Worm (Caenorhabditis elegans) whole organism, L2 larva: ENCODE data around the gene srh-297.

Experiments
- C34F6.9 ChIP-seq: fragments of 150-350 bp; optimal IDR thresholded peaks from 2 replicates; lab custom pipeline; 2014; ENCODE audit warnings: missing biosample characterization, missing genetic modification characterization
- Y55F3AM.14 ChIP-seq: fragments of 200-800 bp; sonication (Bioruptor generic); optimal IDR thresholded peaks from 2 replicates; lab custom pipeline; 2018; ENCODE audit warnings: mild to moderate bottlenecking, missing genetic modification characterization, missing compliant biosample characterization
- ZK546.5 ChIP-seq: sonication (generic microtip); optimal IDR thresholded peaks from 2 replicates; lab custom pipeline; 2017; ENCODE audit warnings: missing biosample characterization, missing genetic modification characterization
- aly-2 ChIP-seq: fragments of 150-350 bp; optimal IDR thresholded peaks from 2 replicates; lab custom pipeline; 2014; ENCODE audit warnings: missing biosample characterization, missing genetic modification characterization
- ama-1 ChIP-seq: fragments of 150-350 bp; optimal IDR thresholded peaks from 2 replicates; lab custom pipeline; 2018; ENCODE audit warnings: inconsistent platforms
- blmp-1 ChIP-seq: sonication (generic microtip); optimal IDR thresholded peaks from 2 replicates; lab custom pipeline; 2017; ENCODE audit warnings: missing genetic modification characterization, mild to moderate bottlenecking, missing compliant biosample characterization, antibody characterized with exemption, moderate library complexity; ENCODE audit not compliant: insufficient read depth
- crh-2 ChIP-seq: sonication (generic microtip); optimal IDR thresholded peaks from 2 replicates; lab custom pipeline; 2017; ENCODE audit warnings: missing biosample characterization, missing genetic modification characterization
- dmd-4 ChIP-seq: sonication (generic microtip); optimal IDR thresholded peaks from 2 replicates; lab custom pipeline; 2017; ENCODE audit warnings: missing biosample characterization, missing genetic modification characterization
- egl-27 ChIP-seq: sonication (generic microtip); optimal IDR thresholded peaks from 3 replicates; lab custom pipeline; 2017; ENCODE audit warnings: missing biosample characterization, missing genetic modification reagents, missing genetic modification characterization
- elt-3 ChIP-seq: sonication (generic microtip); optimal IDR thresholded peaks from 2 replicates; lab custom pipeline; 2017; ENCODE audit warnings: missing biosample characterization, missing genetic modification characterization
- gmeb-1 ChIP-seq: fragments of 150-350 bp; optimal IDR thresholded peaks from 2 replicates; lab custom pipeline; 2014; ENCODE audit warnings: missing biosample characterization, missing genetic modification characterization
- lin-11 ChIP-seq: fragments of 150-350 bp; sonication (generic microtip); optimal IDR thresholded peaks from 2 replicates; lab custom pipeline; 2014; ENCODE audit warnings: missing biosample characterization, missing genetic modification characterization, inconsistent platforms, mixed read lengths
- lin-13 ChIP-seq: fragments of 150-350 bp; optimal IDR thresholded peaks from 2 replicates; lab custom pipeline; 2014; ENCODE audit warnings: missing biosample characterization, missing genetic modification reagents, missing genetic modification characterization
- lsy-2 ChIP-seq, 2 experiments: fragments of 150-350 bp in 1 of 2; sonication (generic microtip) in 1 of 2; optimal IDR thresholded peaks; 2 replicates each; lab custom pipeline; 2014 to 2017; ENCODE audit warnings: missing biosample characterization in 2 of 2, missing genetic modification characterization in 2 of 2
- nhr-10 ChIP-seq: sonication (generic microtip); optimal IDR thresholded peaks from 2 replicates; lab custom pipeline; 2017; ENCODE audit warnings: missing biosample characterization, missing genetic modification characterization
- nhr-11 ChIP-seq: fragments of 150-350 bp; optimal IDR thresholded peaks from 2 replicates; lab custom pipeline; 2014; ENCODE audit warnings: missing biosample characterization, missing genetic modification characterization
- nhr-129 ChIP-seq: fragments of 150-350 bp; optimal IDR thresholded peaks from 2 replicates; lab custom pipeline; 2014; ENCODE audit warnings: missing biosample characterization, missing genetic modification characterization
- nhr-21 ChIP-seq: fragments of 150-350 bp; optimal IDR thresholded peaks from 2 replicates; lab custom pipeline; 2014; ENCODE audit warnings: missing biosample characterization, missing genetic modification characterization
- nhr-237 ChIP-seq: fragments of 150-350 bp; optimal IDR thresholded peaks from 2 replicates; lab custom pipeline; 2014; ENCODE audit warnings: missing biosample characterization, missing genetic modification characterization
- nhr-25 ChIP-seq: fragments of 150-350 bp; sonication (generic microtip); optimal IDR thresholded peaks from 3 replicates; lab custom pipeline; 2014; ENCODE audit warnings: missing biosample characterization, missing genetic modification characterization
- nhr-6 ChIP-seq: fragments of 150-350 bp; optimal IDR thresholded peaks from 2 replicates; lab custom pipeline; 2014; ENCODE audit warnings: missing biosample characterization, missing genetic modification characterization
- nhr-77 ChIP-seq: fragments of 150-350 bp; optimal IDR thresholded peaks from 2 replicates; lab custom pipeline; 2014; ENCODE audit warnings: missing biosample characterization, missing genetic modification characterization
- peb-1 ChIP-seq: fragments of 150-350 bp; optimal IDR thresholded peaks from 2 replicates; lab custom pipeline; 2014; ENCODE audit warnings: missing biosample characterization, missing genetic modification characterization
- sma-3 ChIP-seq: sonication (generic microtip); optimal IDR thresholded peaks from 2 replicates; lab custom pipeline; 2016; ENCODE audit warnings: missing genetic modification reagents, missing genetic modification characterization, missing compliant biosample characterization
- unc-39 ChIP-seq: fragments of 150-350 bp; optimal IDR thresholded peaks from 2 replicates; lab custom pipeline; 2014; ENCODE audit warnings: missing biosample characterization, missing genetic modification characterization
- unc-55 ChIP-seq: fragments of 150-350 bp; sonication (generic microtip); optimal IDR thresholded peaks from 3 replicates; lab custom pipeline; 2014; ENCODE audit warnings: missing biosample characterization, missing genetic modification reagents, missing genetic modification characterization
- unc-62 ChIP-seq: fragments of 150-350 bp; optimal IDR thresholded peaks from 2 replicates; lab custom pipeline; 2014; ENCODE audit warnings: missing biosample characterization, missing genetic modification reagents, missing genetic modification characterization
- ztf-11 ChIP-seq: sonication (generic microtip); optimal IDR thresholded peaks from 2 replicates; lab custom pipeline; 2017; ENCODE audit warnings: missing biosample characterization, missing genetic modification characterization
- ztf-4 ChIP-seq: fragments of 150-350 bp; optimal IDR thresholded peaks from 2 replicates; lab custom pipeline; 2014; ENCODE audit warnings: missing biosample characterization, missing genetic modification characterization

srh-297 gene

DNA sequence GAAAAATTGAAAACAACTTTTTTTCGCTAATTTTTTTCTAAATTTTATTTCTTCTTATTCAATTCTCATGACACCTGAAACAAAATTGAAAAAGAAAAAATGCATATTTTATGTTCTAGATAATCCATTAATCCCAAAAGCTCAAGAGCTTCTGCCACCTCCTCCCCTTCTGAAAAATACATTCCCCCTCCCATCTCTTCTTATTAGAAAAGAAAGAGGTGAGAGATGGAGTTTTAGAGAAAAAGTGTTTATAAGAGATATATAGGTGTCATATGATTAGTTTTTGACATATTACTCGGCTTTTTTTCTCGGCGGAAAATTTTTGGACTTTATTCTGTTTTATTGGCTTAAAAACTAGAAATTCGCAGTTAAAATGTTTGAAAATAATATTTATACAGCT is 40.3 kb upstream of the srh-297 start:
- TF ChIP-seq lsy-2 (tag; optimal IDR thresholded peaks at IDR 0.05; lab: Kevin White, UChicago) (peak in 1 of 2 experiments; percentile 38), unc-55 (peak; percentile 66), C34F6.9 (tag; lab: Kevin White, UChicago) (peak; percentile 66), nhr-21 (tag; lab: Kevin White, UChicago) (no peak)

DNA sequence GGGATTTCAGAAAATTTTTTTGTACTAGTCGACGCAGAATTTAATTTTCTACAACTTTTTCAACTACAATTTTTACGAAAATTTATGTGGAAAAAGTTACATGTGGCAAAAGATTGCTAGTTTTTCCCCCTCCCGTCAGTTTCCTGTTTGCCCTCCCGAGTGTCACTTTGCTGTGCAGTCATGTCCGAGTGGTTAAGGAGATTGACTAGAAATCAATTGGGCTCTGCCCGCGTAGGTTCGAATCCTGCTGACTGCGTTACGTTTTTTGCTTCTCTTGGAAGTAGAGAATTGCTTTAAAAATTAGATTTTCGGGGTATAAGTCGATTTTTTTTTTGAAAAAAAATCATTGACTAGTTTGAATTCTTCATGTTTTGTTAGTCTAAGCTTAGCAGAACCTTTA is 37.5 kb upstream of the srh-297 start:
- TF ChIP-seq crh-2 (tag; lab: Kevin White, UChicago) (peak; percentile 12), nhr-6 (no peak)

DNA sequence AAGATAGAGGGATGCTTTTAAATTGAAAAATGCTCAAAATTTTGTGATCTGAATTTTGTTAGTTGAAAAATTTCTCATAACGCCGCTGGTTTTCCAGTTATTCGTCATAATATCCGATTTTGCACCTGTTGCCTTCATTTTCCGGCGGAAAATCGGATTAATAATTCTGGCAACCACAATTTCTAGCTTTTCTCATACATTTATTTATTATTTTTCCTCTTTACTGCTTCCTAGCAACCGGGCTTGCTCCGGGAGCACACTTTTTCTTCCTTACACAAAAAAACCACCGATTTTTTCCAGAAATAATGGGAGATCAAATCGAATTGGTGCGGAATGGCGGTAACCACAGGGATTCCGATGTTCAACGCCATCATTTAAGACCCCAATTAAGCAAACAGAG is 37.0 kb upstream of the srh-297 start, which contains the start of gene F02E11.7:
Gene F02E11.7, plus strand, starts transcription at position 301 of the 400 bp plus-strand sequence.
- TF ChIP-seq dmd-4 (tag; lab: Kevin White, UChicago), result no peak
- TF ChIP-seq nhr-77, result no peak
- TF ChIP-seq unc-55, result no peak
- no peak for TF ChIP-seq nhr-237 (tag; lab: Kevin White, UChicago)

DNA sequence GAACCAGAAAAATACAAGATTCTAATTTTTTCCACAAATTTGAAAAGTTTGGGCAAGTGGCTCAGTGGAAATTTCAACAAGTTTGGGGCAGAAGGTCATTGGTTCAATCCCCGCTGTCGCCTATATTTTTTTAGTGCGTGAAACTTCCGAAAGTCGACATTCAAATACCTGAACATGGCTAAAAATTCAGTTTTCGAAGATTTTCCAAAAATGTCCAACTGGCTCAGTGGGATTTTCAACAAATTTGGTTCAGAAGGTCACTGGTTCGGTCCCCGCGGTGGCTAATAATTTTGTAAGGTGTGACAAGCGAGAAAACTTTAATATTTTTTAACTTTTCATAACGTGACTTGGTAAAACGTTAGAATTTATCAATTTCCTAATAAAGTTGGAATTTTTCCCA is 34.4 kb upstream of the srh-297 start:
- TF ChIP-seq nhr-10, result no peak
- TF ChIP-seq nhr-6, result no peak
- TF ChIP-seq unc-39 (tag; lab: Kevin White, UChicago), result no peak
- TF ChIP-seq ama-1 (lab: Kevin White, UChicago), result no peak
- TF ChIP-seq nhr-237 (tag; lab: Kevin White, UChicago), result no peak
- TF ChIP-seq egl-27 (tag; lab: Kevin White, UChicago), result no peak

DNA sequence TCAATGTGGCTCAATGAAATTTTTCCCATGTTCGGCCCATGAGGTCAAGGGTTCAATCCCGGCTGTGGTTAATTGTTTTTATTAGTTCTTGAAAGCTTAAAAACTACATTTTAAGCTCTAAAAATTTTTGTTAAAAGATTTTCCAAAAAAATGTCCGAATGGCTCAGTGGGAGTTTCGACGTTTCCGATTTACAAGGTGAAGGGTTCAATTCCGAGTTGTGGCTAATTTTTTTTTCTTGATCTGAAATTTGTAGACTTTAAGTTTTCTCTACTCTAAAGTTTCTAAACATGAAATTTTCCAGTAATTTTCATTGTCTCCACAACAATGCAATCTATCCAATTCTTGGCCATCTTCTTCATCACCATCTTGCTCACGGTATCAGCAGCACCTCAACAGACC is 32.2 kb upstream of the srh-297 start, which contains the start of gene F02E11.2:
Gene F02E11.2, plus strand, starts transcription at position 301 of the 400 bp plus-strand sequence.
- TF ChIP-seq Y55F3AM.14 (GFP tag; lab: Kevin White, UChicago) (no peak), unc-55 (no peak), lsy-2 (tag; optimal IDR thresholded peaks at IDR 0.05; lab: Kevin White, UChicago) (no peak), aly-2 (tag; lab: Kevin White, UChicago) (no peak), ama-1 (lab: Kevin White, UChicago) (no peak), peb-1 (no peak), ZK546.5 (tag; lab: Kevin White, UChicago) (no peak), nhr-77 (no peak), ztf-11 (tag; lab: Kevin White, UChicago) (no peak), sma-3 (GFP tag; lab: Kevin White, UChicago) (no peak), lin-13 (GFP tag; lab: Kevin White, UChicago) (no peak), gmeb-1 (no peak), nhr-25 (tag; lab: Kevin White, UChicago) (no peak), blmp-1 (tag; lab: Kevin White, UChicago) (no peak), lin-11 (tag; lab: Kevin White, UChicago) (no peak)
- TF ChIP-seq, all 48 proteins: peak for 0

DNA sequence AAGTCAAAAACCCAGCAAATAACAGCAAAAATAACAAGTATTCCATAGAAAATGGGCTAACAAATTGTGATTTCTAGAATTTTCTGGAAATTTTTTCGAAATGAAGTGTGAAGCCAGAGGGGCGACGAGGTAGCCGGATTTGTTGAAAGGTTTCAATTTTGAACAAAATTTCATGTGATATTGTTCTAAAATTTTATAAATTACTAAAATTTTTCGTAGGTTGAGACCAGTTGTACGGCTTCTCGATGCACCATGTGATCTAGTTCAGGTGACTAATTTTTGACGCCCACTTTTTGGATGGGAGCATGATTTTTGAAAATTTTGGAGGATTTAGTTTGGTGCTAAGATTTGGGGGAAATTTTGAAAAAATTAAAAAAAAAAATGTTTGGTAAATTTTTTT is 28.9 kb upstream of the srh-297 start, which contains the start of gene gcy-19:
Gene gcy-19, minus strand, starts transcription at position 101 of the 400 bp plus-strand sequence.
- TF ChIP-seq nhr-21 (tag; lab: Kevin White, UChicago) (no peak), nhr-129 (tag; lab: Kevin White, UChicago) (no peak), ama-1 (lab: Kevin White, UChicago) (no peak), nhr-10 (no peak), aly-2 (tag; lab: Kevin White, UChicago) (no peak), nhr-11 (tag; lab: Kevin White, UChicago) (no peak), nhr-237 (tag; lab: Kevin White, UChicago) (no peak), C34F6.9 (tag; lab: Kevin White, UChicago) (no peak), nhr-6 (no peak), elt-3 (tag; lab: Kevin White, UChicago) (no peak)

DNA sequence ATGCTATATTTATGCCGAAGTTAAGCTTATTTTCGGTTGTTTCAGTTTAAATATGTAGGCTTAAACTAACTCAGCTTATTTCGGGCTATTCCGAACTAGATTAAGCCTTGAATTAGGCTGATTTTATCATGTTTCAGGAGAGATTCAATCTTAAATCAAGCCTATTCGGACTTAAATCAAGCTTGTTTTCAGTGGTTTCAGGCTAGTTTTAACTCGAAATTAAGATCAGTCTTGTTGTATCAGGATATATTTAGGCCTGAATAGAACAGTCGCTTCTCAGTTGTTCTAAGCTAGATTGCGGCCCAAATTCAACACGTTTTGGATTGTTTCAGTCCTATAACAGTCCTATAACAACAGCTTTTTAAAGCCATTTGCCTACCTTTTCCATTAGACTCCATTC is 21.5 kb upstream of the srh-297 start:
- TF ChIP-seq ztf-4 (tag; lab: Kevin White, UChicago) (no peak), unc-62 (GFP tag; lab: Kevin White, UChicago) (no peak), peb-1 (no peak), nhr-11 (tag; lab: Kevin White, UChicago) (no peak), nhr-25 (tag; lab: Kevin White, UChicago) (no peak), aly-2 (tag; lab: Kevin White, UChicago) (no peak)
